Worm (Caenorhabditis elegans) whole organism, L1 larva: ENCODE data around the gene col-94.

Experiments
- F16B12.6 ChIP-seq: fragments of 150-350 bp; optimal IDR thresholded peaks from 2 replicates; lab custom pipeline; 2014; ENCODE audit warnings: missing biosample characterization, missing genetic modification characterization
- aha-1 ChIP-seq: fragments of 150-350 bp; optimal IDR thresholded peaks from 2 replicates; lab custom pipeline; 2014; ENCODE audit warnings: missing biosample characterization, missing genetic modification characterization
- blmp-1 ChIP-seq: fragments of 150-350 bp; optimal IDR thresholded peaks from 2 replicates; lab custom pipeline; 2014; ENCODE audit warnings: missing biosample characterization, missing genetic modification characterization
- dsc-1 ChIP-seq: sonication (generic microtip); optimal IDR thresholded peaks from 2 replicates; lab custom pipeline; 2016; ENCODE audit warnings: mild to moderate bottlenecking, missing genetic modification characterization, missing compliant biosample characterization
- efl-3 ChIP-seq: fragments of 200-800 bp; sonication (Bioruptor generic); optimal IDR thresholded peaks from 2 replicates; lab custom pipeline; 2018; ENCODE audit warnings: mild to moderate bottlenecking, missing genetic modification characterization, missing compliant biosample characterization
- egl-13 ChIP-seq: sonication (generic microtip); optimal IDR thresholded peaks from 2 replicates; lab custom pipeline; 2016; ENCODE audit warnings: missing genotype, missing genetic modification reagents, missing genetic modification characterization, missing compliant biosample characterization
- elt-2 ChIP-seq: sonication (generic microtip); optimal IDR thresholded peaks from 2 replicates; lab custom pipeline; 2016; ENCODE audit warnings: missing genetic modification characterization, mild to moderate bottlenecking, inconsistent platforms, missing compliant biosample characterization, missing genetic modification reagents
- elt-3 ChIP-seq, 6 experiments: fragments of 150-350 bp in 1 of 6; sonication (generic microtip); optimal IDR thresholded peaks; 2 replicates each; lab custom pipeline; 2017 to 2018; ENCODE audit warnings: missing biosample characterization in 6 of 6, missing genetic modification characterization in 6 of 6, inconsistent platforms in 1 of 6
- ets-5 ChIP-seq: fragments of 200-800 bp; sonication (Bioruptor generic); IDR thresholded peaks from 2 replicates; pipeline ENCODE4 v1.3.6; 2022; ENCODE audit warnings: missing genetic modification characterization, missing compliant biosample characterization
- fkh-10 ChIP-seq: sonication (generic microtip); optimal IDR thresholded peaks from 2 replicates; lab custom pipeline; 2017; ENCODE audit warnings: missing biosample characterization, missing genetic modification reagents, missing genetic modification characterization
- fkh-4 ChIP-seq: sonication (generic microtip); optimal IDR thresholded peaks from 2 replicates; lab custom pipeline; 2016; ENCODE audit warnings: missing compliant biosample characterization, missing genetic modification characterization, borderline replicate concordance
- hpl-2 ChIP-seq: fragments of 150-350 bp; optimal IDR thresholded peaks from 2 replicates; lab custom pipeline; 2014; ENCODE audit warnings: missing biosample characterization, missing genetic modification reagents, missing genetic modification characterization
- irx-1 ChIP-seq: sonication (generic microtip); optimal IDR thresholded peaks from 2 replicates; lab custom pipeline; 2016; ENCODE audit warnings: missing genetic modification characterization, missing compliant biosample characterization
- isw-1 ChIP-seq: fragments of 200-800 bp; sonication (Bioruptor generic); IDR thresholded peaks from 2 replicates; pipeline ENCODE4 v1.3.6; 2022; ENCODE audit warnings: missing genetic modification characterization, missing compliant biosample characterization
- lin-14 ChIP-seq: fragments of 200-800 bp; sonication (Bioruptor generic); optimal IDR thresholded peaks from 2 replicates; lab custom pipeline; 2018; ENCODE audit warnings: mild to moderate bottlenecking, missing genetic modification characterization, moderate library complexity, missing compliant biosample characterization
- lin-15B ChIP-seq: fragments of 150-350 bp; sonication (generic microtip); optimal IDR thresholded peaks from 3 replicates; lab custom pipeline; 2014; ENCODE audit warnings: missing biosample characterization, missing genetic modification characterization
- lin-35 ChIP-seq, 2 experiments: fragments of 150-350 bp; optimal IDR thresholded peaks; 2 replicates each; lab custom pipeline; 2014; ENCODE audit warnings: missing biosample characterization in 2 of 2, missing genetic modification characterization in 2 of 2, missing genetic modification reagents in 2 of 2
- lin-39 ChIP-seq: fragments of 150-350 bp; optimal IDR thresholded peaks from 2 replicates; lab custom pipeline; 2014; ENCODE audit warnings: missing biosample characterization, missing genetic modification reagents, missing genetic modification characterization
- lir-3 ChIP-seq: sonication (generic microtip); optimal IDR thresholded peaks from 2 replicates; lab custom pipeline; 2016; ENCODE audit warnings: mild to moderate bottlenecking, missing genetic modification characterization, moderate library complexity, missing compliant biosample characterization; ENCODE audit not compliant: poor library complexity
- mef-2 ChIP-seq: fragments of 150-350 bp; optimal IDR thresholded peaks from 2 replicates; lab custom pipeline; 2014; ENCODE audit warnings: missing biosample characterization, missing genetic modification characterization
- nhr-19 ChIP-seq: fragments of 200-800 bp; sonication (Bioruptor generic); conservative IDR thresholded peaks from 2 replicates; pipeline ENCODE4 v1.3.6; 2022; ENCODE audit warnings: missing genetic modification characterization, missing compliant biosample characterization
- nhr-237 ChIP-seq: fragments of 150-350 bp; optimal IDR thresholded peaks from 2 replicates; lab custom pipeline; 2014; ENCODE audit warnings: missing biosample characterization, missing genetic modification characterization
- nhr-28 ChIP-seq: fragments of 150-350 bp; optimal IDR thresholded peaks from 2 replicates; lab custom pipeline; 2014; ENCODE audit warnings: missing biosample characterization, missing genetic modification characterization
- nhr-47 ChIP-seq: sonication (generic microtip); optimal IDR thresholded peaks from 2 replicates; lab custom pipeline; 2016; ENCODE audit warnings: mild to moderate bottlenecking, missing genetic modification characterization, moderate library complexity, missing compliant biosample characterization
- nhr-76 ChIP-seq: sonication (generic microtip); optimal IDR thresholded peaks from 2 replicates; lab custom pipeline; 2017; ENCODE audit warnings: missing biosample characterization, missing genetic modification characterization
- nhr-77 ChIP-seq: fragments of 150-350 bp; optimal IDR thresholded peaks from 2 replicates; lab custom pipeline; 2014; ENCODE audit warnings: missing biosample characterization, missing genetic modification characterization
- nhr-84 ChIP-seq: sonication (generic microtip); optimal IDR thresholded peaks from 2 replicates; lab custom pipeline; 2017; ENCODE audit warnings: missing biosample characterization, missing genetic modification characterization
- nhr-85 ChIP-seq: sonication (generic microtip); peaks from one replicate; lab custom pipeline; 2016; ENCODE audit warnings: missing genetic modification characterization, inconsistent platforms, missing compliant biosample characterization
- pag-3 ChIP-seq: sonication (generic microtip); optimal IDR thresholded peaks from 2 replicates; lab custom pipeline; 2017; ENCODE audit warnings: missing genetic modification characterization, mild to moderate bottlenecking, missing compliant biosample characterization, antibody characterized with exemption, borderline replicate concordance; ENCODE audit not compliant: insufficient read depth
- rnt-1 ChIP-seq: sonication (generic microtip); optimal IDR thresholded peaks from 2 replicates; lab custom pipeline; 2016; ENCODE audit warnings: mild to moderate bottlenecking, missing genetic modification characterization, moderate library complexity, missing compliant biosample characterization
- snpc-4 ChIP-seq: fragments of 150-350 bp; optimal IDR thresholded peaks from 2 replicates; lab custom pipeline; 2014; ENCODE audit warnings: missing biosample characterization, missing genetic modification characterization
- sptf-1 ChIP-seq: fragments of 150-350 bp; optimal IDR thresholded peaks from 2 replicates; lab custom pipeline; 2014; ENCODE audit warnings: missing biosample characterization, missing genetic modification characterization
- swsn-7 ChIP-seq: sonication (generic microtip); optimal IDR thresholded peaks from 2 replicates; lab custom pipeline; 2016; ENCODE audit warnings: missing genetic modification characterization, missing compliant biosample characterization
- tlp-1 ChIP-seq: fragments of 150-350 bp; optimal IDR thresholded peaks from 2 replicates; lab custom pipeline; 2014; ENCODE audit warnings: missing biosample characterization, missing genetic modification characterization
- unc-30 ChIP-seq: sonication (generic microtip); optimal IDR thresholded peaks from 2 replicates; lab custom pipeline; 2017; ENCODE audit warnings: missing biosample characterization, missing genetic modification characterization
- unc-86 ChIP-seq: sonication (generic microtip); optimal IDR thresholded peaks from 2 replicates; lab custom pipeline; 2016; ENCODE audit warnings: missing genetic modification characterization, missing compliant biosample characterization
- unc-98 ChIP-seq: fragments of 200-800 bp; sonication (Bioruptor generic); IDR thresholded peaks from 2 replicates; pipeline ENCODE4 v1.3.6; 2022; ENCODE audit warnings: missing genetic modification characterization, missing compliant biosample characterization
- vab-15 ChIP-seq: sonication (generic microtip); optimal IDR thresholded peaks from 2 replicates; lab custom pipeline; 2017; ENCODE audit warnings: missing genotype, mild to moderate bottlenecking, missing genetic modification characterization, missing compliant biosample characterization
- xbp-1 ChIP-seq: sonication (generic microtip); optimal IDR thresholded peaks from 2 replicates; lab custom pipeline; 2016; ENCODE audit warnings: missing genetic modification characterization, missing compliant biosample characterization
- zag-1 ChIP-seq: fragments of 150-350 bp; optimal IDR thresholded peaks from 2 replicates; lab custom pipeline; 2014; ENCODE audit warnings: missing biosample characterization, missing genetic modification characterization
- ztf-11 ChIP-seq, 2 experiments: sonication (generic microtip); optimal IDR thresholded peaks; 2 replicates each; lab custom pipeline; 2016 to 2017; ENCODE audit warnings: missing genetic modification characterization in 2 of 2, missing biosample characterization in 1 of 2, missing compliant biosample characterization in 1 of 2
- ztf-4 ChIP-seq: fragments of 150-350 bp; optimal IDR thresholded peaks from 2 replicates; lab custom pipeline; 2014; ENCODE audit warnings: missing biosample characterization, missing genetic modification characterization

The col-94 gene

ce11 chrIII:10989491-10990032 is 1.9 kb upstream of the col-94 start (continued):
- TF ChIP-seq hpl-2 (GFP tag; lab: Kevin White, UChicago) (peak; percentile 91), rnt-1 (peak; percentile 96), snpc-4 (tag; lab: Kevin White, UChicago) (peak; percentile 100), zag-1 (tag; lab: Kevin White, UChicago) (peak; percentile 79), egl-13 (tag; lab: Kevin White, UChicago) (peak; percentile 98), nhr-77 (peak; percentile 95), ztf-11 (tag; optimal IDR thresholded peaks at IDR 0.05; lab: Kevin White, UChicago) (peak in 1 of 2 experiments; percentile 95), lir-3 (tag; lab: Kevin White, UChicago) (peak; percentile 91), tlp-1 (tag; lab: Kevin White, UChicago) (no peak), efl-3 (peak; percentile 92), unc-30 (peak; percentile 45), F16B12.6 (peak; percentile 65), nhr-19 (GFP tag; lab: Robert Waterston, UW) (peak; percentile 98), sptf-1 (tag; lab: Kevin White, UChicago) (no peak), aha-1 (tag; lab: Kevin White, UChicago) (peak; percentile 54), ets-5 (GFP tag; lab: Robert Waterston, UW) (no peak), elt-2 (tag; lab: Kevin White, UChicago) (peak; percentile 79), lin-35 (GFP tag; optimal IDR thresholded peaks at IDR 0.05; lab: Kevin White, UChicago) (peak; percentile 82 to 90), nhr-84 (tag; lab: Kevin White, UChicago) (peak; percentile 76), dsc-1 (tag; lab: Kevin White, UChicago) (peak; percentile 99), swsn-7 (tag; lab: Kevin White, UChicago) (peak; percentile 98), vab-15 (tag; lab: Kevin White, UChicago) (peak; percentile 86), fkh-10 (peak; percentile 98), lin-15B (tag; lab: Kevin White, UChicago) (peak; percentile 53), fkh-4 (peak; percentile 77), unc-98 (peak; percentile 88), lin-39 (tag; lab: Kevin White, UChicago) (peak; percentile 91), mef-2 (tag; lab: Kevin White, UChicago) (peak; percentile 88), isw-1 (GFP tag; lab: Robert Waterston, UW) (peak; percentile 94), nhr-28 (no peak), elt-3 (tag; optimal IDR thresholded peaks at IDR 0.05; lab: Kevin White, UChicago) (peak in 5 of 6 experiments; percentile 15 to 95 (median 80)), nhr-237 (tag; lab: Kevin White, UChicago) (peak; percentile 80), xbp-1 (tag; lab: Kevin White, UChicago) (peak; percentile 95)
- TF ChIP-seq, all 84 proteins: peak for 77

- TF ChIP-seq nhr-47 (tag; lab: Kevin White, UChicago) (peak; percentile 2), blmp-1 (peak; percentile 57), nhr-85 (tag; lab: Kevin White, UChicago) (peak; percentile 30)
Observed at ce11 chrIII:10986438-10986837, 1.2 kb downstream of the col-94 start.

ce11 chrIII:10985559-10986036 is 2.1 kb downstream of the col-94 start, which contains the start of gene col-93:
Gene col-93, minus strand, starts transcription at chrIII:10985609.
- TF ChIP-seq pag-3 (tag; lab: Kevin White, UChicago): peak; percentile 86
- peak; percentile 79 for TF ChIP-seq nhr-85 (tag; lab: Kevin White, UChicago)
- TF ChIP-seq zag-1 (tag; lab: Kevin White, UChicago): no peak
- TF ChIP-seq ztf-4 (tag; lab: Kevin White, UChicago): no peak
- no peak for TF ChIP-seq nhr-76 (tag; lab: Kevin White, UChicago)
- TF ChIP-seq irx-1 (tag; lab: Kevin White, UChicago): no peak
- TF ChIP-seq lin-14 (GFP tag; lab: Kevin White, UChicago): no peak
- TF ChIP-seq elt-3 (tag; optimal IDR thresholded peaks at IDR 0.05; lab: Kevin White, UChicago): peak in 1 of 6 experiments; percentile 28
- TF ChIP-seq unc-86: no peak
